Fruit fly (Drosophila melanogaster) whole organism, embryonic: ENCODE results near the gene Tm1.

Experiments
- Adf1 ChIP-seq: fragments of 200-800 bp; sonication (Bioruptor generic); IDR thresholded peaks from 2 replicates; pipeline ENCODE4 v1.3.6; 2022; ENCODE audit warnings: missing biosample characterization, missing genetic modification characterization
- BEAF-32 ChIP-seq: fragments of 200-800 bp; sonication (Bioruptor generic); optimal IDR thresholded peaks from 3 replicates; lab custom pipeline; 2017; ENCODE audit warnings: missing biosample characterization, missing genetic modification characterization, mild to moderate bottlenecking, moderate library complexity, missing genetic modification reagents
- C15 ChIP-seq: fragments of 200-800 bp; sonication (Bioruptor generic); IDR thresholded peaks from 3 replicates; pipeline ENCODE4 v1.3.6; 2022; ENCODE audit warnings: missing biosample characterization, missing genetic modification characterization
- CG10321 ChIP-seq: fragments of 200-800 bp; sonication (Bioruptor generic); IDR thresholded peaks from 2 replicates; pipeline ENCODE4 v1.3.6; 2022; ENCODE audit warnings: missing biosample characterization, missing genetic modification characterization
- CG10565 ChIP-seq: fragments of 200-800 bp; sonication (Bioruptor generic); optimal IDR thresholded peaks from 3 replicates; lab custom pipeline; 2016; ENCODE audit warnings: missing biosample characterization, mild to moderate bottlenecking, missing genetic modification characterization
- CG11695 ChIP-seq: fragments of 200-800 bp; sonication (Bioruptor generic); IDR thresholded peaks from 3 replicates; pipeline ENCODE4 v1.3.6; 2022; ENCODE audit warnings: missing biosample characterization, missing genetic modification characterization
- CG12071 ChIP-seq: fragments of 200-800 bp; sonication (Bioruptor generic); optimal IDR thresholded peaks from 3 replicates; lab custom pipeline; 2018; ENCODE audit warnings: missing biosample characterization, mild to moderate bottlenecking, missing genetic modification characterization
- CG12219 ChIP-seq: fragments of 200-800 bp; sonication (Bioruptor generic); optimal IDR thresholded peaks from 3 replicates; lab custom pipeline; 2018; ENCODE audit warnings: missing biosample characterization, mild to moderate bottlenecking, missing genetic modification characterization
- CG13424 ChIP-seq: fragments of 200-800 bp; sonication (Bioruptor generic); optimal IDR thresholded peaks from 2 replicates; lab custom pipeline; 2019; ENCODE audit warnings: missing biosample characterization, mild to moderate bottlenecking, missing genetic modification characterization, moderate library complexity
- CG15269 ChIP-seq: fragments of 200-800 bp; sonication (Bioruptor generic); optimal IDR thresholded peaks from 2 replicates; lab custom pipeline; 2018; ENCODE audit warnings: missing biosample characterization, mild to moderate bottlenecking, missing genetic modification characterization, moderate library complexity
- CG17385 ChIP-seq: fragments of 200-800 bp; sonication (Bioruptor generic); optimal IDR thresholded peaks from 3 replicates; lab custom pipeline; 2018; ENCODE audit warnings: missing biosample characterization, mild to moderate bottlenecking, missing genetic modification characterization
- CG17568 ChIP-seq: fragments of 200-800 bp; sonication (Bioruptor generic); optimal IDR thresholded peaks from 2 replicates; lab custom pipeline; 2018; ENCODE audit warnings: missing biosample characterization, mild to moderate bottlenecking, missing genetic modification characterization, moderate library complexity
- CG18262 ChIP-seq: fragments of 200-800 bp; optimal IDR thresholded peaks from 3 replicates; lab custom pipeline; 2019; ENCODE audit warnings: missing biosample characterization, mild to moderate bottlenecking, missing genetic modification characterization, moderate library complexity
- CG18764 ChIP-seq: fragments of 200-800 bp; sonication (Bioruptor generic); optimal IDR thresholded peaks from 3 replicates; lab custom pipeline; 2016; ENCODE audit warnings: missing biosample characterization, missing genetic modification characterization
- CG2129 ChIP-seq: fragments of 200-800 bp; sonication (Bioruptor generic); IDR thresholded peaks from 2 replicates; pipeline ENCODE4 v1.3.6; 2022; ENCODE audit warnings: missing biosample characterization, missing genetic modification characterization; ENCODE audit not compliant: partially characterized antibody
- CG3407 ChIP-seq: fragments of 200-800 bp; sonication (Bioruptor generic); optimal IDR thresholded peaks from 2 replicates; lab custom pipeline; 2018; ENCODE audit warnings: missing biosample characterization, mild to moderate bottlenecking, missing genetic modification characterization
- CG4404 ChIP-seq: fragments of 200-800 bp; sonication (Bioruptor generic); IDR thresholded peaks from 2 replicates; pipeline ENCODE4 v1.3.6; 2022; ENCODE audit warnings: missing biosample characterization, missing genetic modification characterization
- CG4617 ChIP-seq: fragments of 200-800 bp; sonication (Bioruptor generic); optimal IDR thresholded peaks from 3 replicates; lab custom pipeline; 2016; ENCODE audit warnings: missing biosample characterization, missing genetic modification characterization, borderline replicate concordance
- CG5180 ChIP-seq: fragments of 200-800 bp; sonication (Bioruptor generic); optimal IDR thresholded peaks from 3 replicates; lab custom pipeline; 2017; ENCODE audit warnings: missing biosample characterization, missing genetic modification characterization, mild to moderate bottlenecking, moderate library complexity, missing genetic modification reagents
- CG6272 ChIP-seq: fragments of 200-800 bp; sonication (Bioruptor generic); IDR thresholded peaks from 2 replicates; pipeline ENCODE4 v1.3.6; 2022; ENCODE audit warnings: missing biosample characterization, missing genetic modification characterization
- CG6683 ChIP-seq: fragments of 200-800 bp; sonication (Bioruptor generic); optimal IDR thresholded peaks from 2 replicates; lab custom pipeline; 2017; ENCODE audit warnings: missing biosample characterization, mild to moderate bottlenecking, missing genetic modification characterization, missing genetic modification reagents
- CG6813 ChIP-seq: fragments of 200-800 bp; sonication (Bioruptor generic); optimal IDR thresholded peaks from 2 replicates; lab custom pipeline; 2017; ENCODE audit warnings: missing biosample characterization, missing genetic modification characterization, mild to moderate bottlenecking, moderate library complexity, missing genetic modification reagents
- CG7786 ChIP-seq: fragments of 200-800 bp; sonication (Bioruptor generic); optimal IDR thresholded peaks from 2 replicates; lab custom pipeline; 2016; ENCODE audit warnings: missing biosample characterization, missing genetic modification characterization
- CkIIα-i1 ChIP-seq: fragments of 200-800 bp; sonication (Bioruptor generic); IDR thresholded peaks from 2 replicates; pipeline ENCODE4 v1.3.6; 2022; ENCODE audit warnings: missing biosample characterization, missing genetic modification characterization
- Eip74EF ChIP-seq, 2 experiments: fragments of 200-800 bp in 1 of 2; fragments of >200 bp in 1 of 2; sonication (Bioruptor generic) in 1 of 2; optimal IDR thresholded peaks; 2 replicates each; lab custom pipeline; 2017 to 2019; ENCODE audit warnings: missing biosample characterization in 2 of 2, missing genetic modification characterization in 2 of 2, mild to moderate bottlenecking in 1 of 2, moderate library complexity in 1 of 2
- Fer1 ChIP-seq: fragments of 200-800 bp; sonication (Bioruptor generic); optimal IDR thresholded peaks from 2 replicates; lab custom pipeline; 2017; ENCODE audit warnings: missing biosample characterization, mild to moderate bottlenecking, missing genetic modification characterization
- Gsc ChIP-seq: fragments of 200-800 bp; sonication (Bioruptor generic); IDR thresholded peaks from 2 replicates; pipeline ENCODE4 v1.3.6; 2022; ENCODE audit warnings: missing biosample characterization, missing genetic modification characterization
- HLH54F ChIP-seq: fragments of 200-800 bp; sonication (Bioruptor generic); optimal IDR thresholded peaks from 3 replicates; lab custom pipeline; 2016; ENCODE audit warnings: missing biosample characterization, missing genetic modification characterization
- Lim3 ChIP-seq: fragments of 200-800 bp; sonication (Bioruptor generic); IDR thresholded peaks from 2 replicates; pipeline ENCODE4 v1.3.6; 2022; ENCODE audit warnings: missing biosample characterization, missing genetic modification characterization
- NFAT ChIP-seq: fragments of 200-800 bp; sonication (Bioruptor generic); IDR thresholded peaks from 2 replicates; pipeline ENCODE4 v1.3.6; 2022; ENCODE audit warnings: missing biosample characterization, missing genetic modification characterization
- Rx ChIP-seq: fragments of 200-800 bp; sonication (Bioruptor generic); IDR thresholded peaks from 2 replicates; pipeline ENCODE4 v1.3.6; 2022; ENCODE audit warnings: missing biosample characterization, missing genetic modification characterization
- Sin3A ChIP-seq: fragments of >200 bp; optimal IDR thresholded peaks from 2 replicates; lab custom pipeline; 2018
- Spps ChIP-seq: fragments of 200-800 bp; sonication (Bioruptor generic); optimal IDR thresholded peaks from 2 replicates; lab custom pipeline; 2018; ENCODE audit warnings: missing biosample characterization, mild to moderate bottlenecking, missing genetic modification characterization
- Sry-δ ChIP-seq: fragments of 200-800 bp; sonication (Bioruptor generic); optimal IDR thresholded peaks from 2 replicates; lab custom pipeline; 2016; ENCODE audit warnings: missing biosample characterization, missing genetic modification characterization
- Xbp1 ChIP-seq: fragments of 200-800 bp; sonication (Bioruptor generic); optimal IDR thresholded peaks from 3 replicates; lab custom pipeline; 2016; ENCODE audit warnings: missing biosample characterization, mild to moderate bottlenecking, missing genetic modification characterization
- ase ChIP-seq: fragments of 200-800 bp; sonication (Bioruptor generic); IDR thresholded peaks from 3 replicates; pipeline ENCODE4 v1.3.6; 2022; ENCODE audit warnings: missing biosample characterization, missing genetic modification characterization
- bbx ChIP-seq: fragments of 200-800 bp; sonication (Bioruptor generic); IDR thresholded peaks from 2 replicates; pipeline ENCODE4 v1.3.6; 2022; ENCODE audit warnings: missing biosample characterization, missing genetic modification characterization; ENCODE audit not compliant: partially characterized antibody
- bsh ChIP-seq, 2 experiments: fragments of 200-800 bp; sonication (Bioruptor generic); optimal IDR thresholded peaks; 2 replicates each; lab custom pipeline; 2017 to 2018; ENCODE audit warnings: mild to moderate bottlenecking in 2 of 2, missing biosample characterization in 2 of 2, missing genetic modification characterization in 2 of 2, moderate library complexity in 1 of 2
- corto ChIP-seq: fragments of 200-800 bp; sonication (Bioruptor generic); optimal IDR thresholded peaks from 2 replicates; lab custom pipeline; 2016; ENCODE audit warnings: missing biosample characterization, mild to moderate bottlenecking, missing genetic modification characterization, moderate library complexity
- danr ChIP-seq: fragments of 200-800 bp; sonication (Bioruptor generic); IDR thresholded peaks from 2 replicates; pipeline ENCODE4 v1.3.6; 2022; ENCODE audit warnings: missing biosample characterization, missing genetic modification characterization
- gem ChIP-seq: fragments of 200-800 bp; sonication (Bioruptor generic); optimal IDR thresholded peaks from 2 replicates; lab custom pipeline; 2019; ENCODE audit warnings: missing biosample characterization, mild to moderate bottlenecking, missing genetic modification characterization, moderate library complexity
- gsb-n ChIP-seq: fragments of 200-800 bp; sonication (Bioruptor generic); optimal IDR thresholded peaks from 3 replicates; lab custom pipeline; 2018; ENCODE audit warnings: missing biosample characterization, mild to moderate bottlenecking, missing genetic modification characterization
- ind ChIP-seq: fragments of 200-800 bp; sonication (Bioruptor generic); optimal IDR thresholded peaks from 3 replicates; lab custom pipeline; 2016; ENCODE audit warnings: missing biosample characterization, missing genetic modification characterization
- insv ChIP-seq, 2 experiments: fragments of 200-800 bp; sonication (Bioruptor generic); optimal IDR thresholded peaks; 3 replicates each; lab custom pipeline; 2016 to 2018; ENCODE audit warnings: missing biosample characterization in 2 of 2, missing genetic modification characterization in 2 of 2
- kay ChIP-seq: fragments of 200-800 bp; sonication (Bioruptor generic); optimal IDR thresholded peaks from 2 replicates; lab custom pipeline; 2016; ENCODE audit warnings: missing biosample characterization, missing genetic modification characterization
- knrl ChIP-seq: fragments of 200-800 bp; sonication (Bioruptor generic); IDR thresholded peaks from 3 replicates; pipeline ENCODE4 v1.3.6; 2022; ENCODE audit warnings: missing biosample characterization, missing genetic modification characterization; ENCODE audit not compliant: partially characterized antibody
- peb ChIP-seq: fragments of 200-800 bp; sonication (Bioruptor generic); IDR thresholded peaks from 2 replicates; pipeline ENCODE4 v1.3.6; 2022; ENCODE audit warnings: missing biosample characterization, missing genetic modification characterization
- sug ChIP-seq: fragments of 200-800 bp; optimal IDR thresholded peaks from 2 replicates; lab custom pipeline; 2019; ENCODE audit warnings: missing biosample characterization, mild to moderate bottlenecking, missing genetic modification characterization, moderate library complexity
- trem ChIP-seq: fragments of 200-800 bp; optimal IDR thresholded peaks from 3 replicates; lab custom pipeline; 2019; ENCODE audit warnings: missing biosample characterization, mild to moderate bottlenecking, missing genetic modification characterization, moderate library complexity
- usp ChIP-seq: fragments of >200 bp; optimal IDR thresholded peaks from 2 replicates; lab custom pipeline; 2017; ENCODE audit warnings: missing biosample characterization, missing genetic modification characterization

The Tm1 gene

DNA sequence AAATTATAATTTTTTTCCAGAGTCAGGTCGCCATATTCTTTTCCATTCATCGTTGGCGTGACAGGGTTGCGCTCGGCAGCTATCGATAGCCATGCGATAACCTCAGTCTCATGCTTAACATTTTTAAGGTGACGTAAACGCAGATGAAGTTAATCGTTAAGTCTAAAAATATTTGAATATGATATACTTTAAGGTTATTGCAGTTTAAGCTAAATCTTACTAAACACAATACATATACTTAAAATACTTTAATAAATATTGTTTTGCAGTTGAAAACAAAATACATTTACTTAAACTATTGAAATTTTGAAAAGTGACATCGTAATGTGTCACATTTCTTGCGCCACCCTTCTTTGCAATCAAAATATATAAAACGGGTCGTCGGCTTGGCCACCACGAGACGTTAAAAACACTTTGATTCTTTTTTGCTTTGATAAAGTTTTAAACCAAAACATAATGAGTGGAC lies 2.8 kb upstream of the Tm1 start, which contains the start of the genes Cp190 and CG4338 (continued):
- TF ChIP-seq CG11695 (peak; percentile 97), Sry-δ (GFP tag; lab: Kevin White, UChicago) (peak; percentile 87), Rx (GFP tag; lab: Robert Waterston, UW) (peak; percentile 89), CG2129 (GFP tag; lab: Robert Waterston, UW) (0 out of 2 replicates have a peak, but pooled peaks have one; percentile 29), CG18764 (peak; percentile 95), NFAT (GFP tag; lab: Robert Waterston, UW) (peak; percentile 89), corto (GFP tag; lab: Kevin White, UChicago) (no peak), CG7786 (GFP tag; lab: Kevin White, UChicago) (peak; percentile 87), bsh (GFP tag; optimal IDR thresholded peaks at IDR 0.05; lab: Kevin White, UChicago) (peak; percentile 87 to 98), CG13424 (tag; lab: Kevin White, UChicago) (peak; percentile 99), CG18262 (tag; lab: Kevin White, UChicago) (peak; percentile 99), CG15269 (peak; percentile 99), Xbp1 (GFP tag; lab: Kevin White, UChicago) (peak; percentile 98), trem (tag; lab: Kevin White, UChicago) (peak; percentile 97), ind (GFP tag; lab: Kevin White, UChicago) (peak; percentile 98), CG17385 (GFP tag; lab: Kevin White, UChicago) (peak; percentile 97), CG6813 (GFP tag; lab: Kevin White, UChicago) (peak; percentile 94), CG6272 (peak; percentile 94), Lim3 (GFP tag; lab: Robert Waterston, UW) (peak; percentile 85), insv (GFP tag; optimal IDR thresholded peaks at IDR 0.05; lab: Kevin White, UChicago) (peak in 1 of 2 experiments; percentile 85), gem (tag; lab: Kevin White, UChicago) (peak; percentile 99), peb (peak; percentile 93), Fer1 (GFP tag; lab: Kevin White, UChicago) (peak; percentile 98), HLH54F (GFP tag; lab: Kevin White, UChicago) (peak; percentile 90), sug (tag; lab: Kevin White, UChicago) (peak; percentile 99), usp (no peak), gsb-n (peak; percentile 98), CG17568 (GFP tag; lab: Kevin White, UChicago) (peak; percentile 94), ase (GFP tag; lab: Robert Waterston, UW) (peak; percentile 90), C15 (GFP tag; lab: Robert Waterston, UW) (peak; percentile 86), Adf1 (peak; percentile 79), Sin3A (lab: Kevin White, UChicago) (peak; percentile 89), Eip74EF (GFP tag; optimal IDR thresholded peaks at IDR 0.05; lab: Kevin White, UChicago) (peak in 1 of 2 experiments; percentile 98), CG4617 (GFP tag; lab: Kevin White, UChicago) (peak; percentile 98), BEAF-32 (GFP tag; lab: Kevin White, UChicago) (peak; percentile 93), CG12071 (GFP tag; lab: Kevin White, UChicago) (peak; percentile 93), CkIIα-i1 (0 out of 2 replicates have a peak, but pooled peaks have one; percentile 13), knrl (GFP tag; lab: Robert Waterston, UW) (peak; percentile 81), CG10321 (GFP tag; lab: Robert Waterston, UW) (peak; percentile 80), CG3407 (GFP tag; lab: Kevin White, UChicago) (peak; percentile 96), CG10565 (peak; percentile 61), danr (peak; percentile 96), CG5180 (GFP tag; lab: Kevin White, UChicago) (peak; percentile 89), kay (GFP tag; lab: Kevin White, UChicago) (peak; percentile 95), Spps (tag; lab: Kevin White, UChicago) (peak; percentile 97), CG6683 (GFP tag; lab: Kevin White, UChicago) (peak; percentile 93), Gsc (peak; percentile 87; the same call in 1 of the 2 replicates), CG4404 (GFP tag; lab: Robert Waterston, UW) (peak; percentile 97), CG12219 (GFP tag; lab: Kevin White, UChicago) (peak; percentile 97), bbx (peak; percentile 78)
